Worm (Caenorhabditis elegans) whole organism, young adult: ENCODE data around the gene rpl-22.

Experiments
- B0019.2 ChIP-seq: fragments of 200-800 bp; sonication (Bioruptor generic); conservative IDR thresholded peaks from 2 replicates; pipeline ENCODE4 v1.3.6; 2022; ENCODE audit warnings: missing genetic modification reagents, missing genetic modification characterization, missing compliant biosample characterization
- B0035.1 ChIP-seq: sonication (generic microtip); optimal IDR thresholded peaks from 2 replicates; lab custom pipeline; 2016; ENCODE audit warnings: missing genetic modification characterization, mild to moderate bottlenecking, missing compliant biosample characterization, missing genotype, missing genetic modification reagents
- B0261.1 ChIP-seq: sonication (generic microtip); optimal IDR thresholded peaks from 2 replicates; lab custom pipeline; 2016; ENCODE audit warnings: mild to moderate bottlenecking, missing genetic modification characterization, moderate library complexity, missing compliant biosample characterization
- B0336.3 ChIP-seq: fragments of 200-800 bp; sonication (Bioruptor generic); IDR thresholded peaks from 2 replicates; pipeline ENCODE4 v1.3.6; 2022; ENCODE audit warnings: missing genetic modification characterization, missing compliant biosample characterization
- C06A6.2 ChIP-seq: fragments of 200-800 bp; sonication (Bioruptor generic); conservative IDR thresholded peaks from 2 replicates; pipeline ENCODE4 v1.3.6; 2022; ENCODE audit warnings: missing genetic modification characterization, missing compliant biosample characterization
- D2030.7 ChIP-seq: fragments of 200-800 bp; sonication (Bioruptor generic); IDR thresholded peaks from 2 replicates; pipeline ENCODE4 v1.3.6; 2022; ENCODE audit warnings: missing genetic modification reagents, missing genetic modification characterization, missing compliant biosample characterization
- F22D6.2 ChIP-seq: sonication (generic microtip); optimal IDR thresholded peaks from 2 replicates; lab custom pipeline; 2016; ENCODE audit warnings: mild to moderate bottlenecking, missing genetic modification characterization, missing compliant biosample characterization
- F33H1.4 ChIP-seq: fragments of 200-800 bp; sonication (Bioruptor generic); IDR thresholded peaks from 2 replicates; pipeline ENCODE4 v1.3.6; 2022; ENCODE audit warnings: missing genetic modification reagents, missing genetic modification characterization, missing compliant biosample characterization
- F37B4.10 ChIP-seq: fragments of 200-800 bp; sonication (Bioruptor generic); IDR thresholded peaks from 2 replicates; pipeline ENCODE4 v1.3.6; 2022; ENCODE audit warnings: missing genetic modification characterization, missing compliant biosample characterization
- F49E8.2 ChIP-seq: sonication (generic microtip); optimal IDR thresholded peaks from 3 replicates; lab custom pipeline; 2017; ENCODE audit warnings: missing genetic modification characterization, mild to moderate bottlenecking, missing compliant biosample characterization, antibody characterized with exemption, moderate library complexity; ENCODE audit not compliant: insufficient read depth
- F57A8.1 ChIP-seq: fragments of 200-800 bp; sonication (Bioruptor generic); optimal IDR thresholded peaks from 2 replicates; lab custom pipeline; 2018; ENCODE audit warnings: mild to moderate bottlenecking, missing genetic modification characterization, moderate library complexity, missing compliant biosample characterization
- K12H6.12 ChIP-seq: fragments of 200-800 bp; sonication (Bioruptor generic); optimal IDR thresholded peaks from 2 replicates; lab custom pipeline; 2018; ENCODE audit warnings: mild to moderate bottlenecking, missing genetic modification characterization, missing compliant biosample characterization
- T07F8.4 ChIP-seq: sonication (generic microtip); optimal IDR thresholded peaks from 2 replicates; lab custom pipeline; 2016; ENCODE audit warnings: mild to moderate bottlenecking, missing genetic modification characterization, moderate library complexity, missing compliant biosample characterization
- Y53F4B.3 ChIP-seq: fragments of 200-800 bp; sonication (Bioruptor generic); IDR thresholded peaks from 2 replicates; pipeline ENCODE4 v1.3.6; 2022; ENCODE audit warnings: missing genetic modification reagents, missing genetic modification characterization, missing compliant biosample characterization
- Y56A3A.18 ChIP-seq: fragments of 200-800 bp; sonication (Bioruptor generic); IDR thresholded peaks from 2 replicates; pipeline ENCODE4 v1.3.6; 2022; ENCODE audit warnings: missing genetic modification reagents, missing genetic modification characterization, missing compliant biosample characterization
- ZK185.1 ChIP-seq: sonication (generic microtip); optimal IDR thresholded peaks from 2 replicates; lab custom pipeline; 2016; ENCODE audit warnings: mild to moderate bottlenecking, missing genetic modification characterization, missing compliant biosample characterization; ENCODE audit not compliant: poor library complexity, severe bottlenecking
- athp-1 ChIP-seq: sonication (generic microtip); optimal IDR thresholded peaks from 2 replicates; lab custom pipeline; 2017; ENCODE audit warnings: mild to moderate bottlenecking, missing genetic modification characterization, missing compliant biosample characterization
- attf-3 ChIP-seq: fragments of 200-800 bp; sonication (Bioruptor generic); conservative IDR thresholded peaks from 2 replicates; pipeline ENCODE4 v1.3.6; 2022; ENCODE audit warnings: missing genetic modification reagents, missing genetic modification characterization, missing compliant biosample characterization
- attf-5 ChIP-seq: fragments of 200-800 bp; sonication (Bioruptor generic); optimal IDR thresholded peaks from 2 replicates; lab custom pipeline; 2018; ENCODE audit warnings: mild to moderate bottlenecking, missing genetic modification characterization, missing compliant biosample characterization
- cebp-1 ChIP-seq, 2 experiments: fragments of 200-800 bp in 1 of 2; sonication (Bioruptor generic) in 1 of 2; sonication (generic microtip) in 1 of 2; IDR thresholded peaks in 1 of 2; optimal IDR thresholded peaks in 1 of 2; 2 replicates each; pipeline versions ENCODE4 v1.3.6 to Lab custom; 2017 to 2022; ENCODE audit warnings: missing compliant biosample characterization in 2 of 2, missing genetic modification characterization in 2 of 2, mild to moderate bottlenecking in 1 of 2, missing genetic modification reagents in 1 of 2, moderate library complexity in 1 of 2
- ceh-40 ChIP-seq: fragments of 200-800 bp; sonication (Bioruptor generic); IDR thresholded peaks from 2 replicates; pipeline ENCODE4 v1.3.6; 2022; ENCODE audit warnings: missing genetic modification characterization, missing compliant biosample characterization
- die-1 ChIP-seq: sonication (generic microtip); optimal IDR thresholded peaks from 2 replicates; lab custom pipeline; 2016; ENCODE audit warnings: missing genotype, mild to moderate bottlenecking, missing genetic modification characterization, missing compliant biosample characterization
- dox-1 ChIP-seq: fragments of 200-800 bp; sonication (Bioruptor generic); IDR thresholded peaks from 2 replicates; pipeline ENCODE4 v1.3.6; 2022; ENCODE audit warnings: missing genetic modification reagents, missing genetic modification characterization, missing compliant biosample characterization
- dpff-1 ChIP-seq: sonication (generic microtip); optimal IDR thresholded peaks from 2 replicates; lab custom pipeline; 2017; ENCODE audit warnings: mild to moderate bottlenecking, missing genetic modification characterization, missing compliant biosample characterization
- egl-18 ChIP-seq: fragments of 200-800 bp; sonication (Bioruptor generic); IDR thresholded peaks from 2 replicates; pipeline ENCODE4 v1.3.6; 2022; ENCODE audit warnings: missing genetic modification reagents, missing genetic modification characterization, missing compliant biosample characterization
- ets-4 ChIP-seq: fragments of 200-800 bp; sonication (Bioruptor generic); optimal IDR thresholded peaks from 2 replicates; lab custom pipeline; 2018; ENCODE audit warnings: mild to moderate bottlenecking, missing genetic modification characterization, missing compliant biosample characterization
- fkh-3 ChIP-seq: sonication (generic microtip); optimal IDR thresholded peaks from 2 replicates; lab custom pipeline; 2016; ENCODE audit warnings: mild to moderate bottlenecking, missing genetic modification characterization, missing compliant biosample characterization
- gei-17 ChIP-seq: fragments of 200-800 bp; sonication (Bioruptor generic); optimal IDR thresholded peaks from 2 replicates; lab custom pipeline; 2018; ENCODE audit warnings: mild to moderate bottlenecking, missing genetic modification characterization, missing compliant biosample characterization
- him-1 ChIP-seq: sonication (generic microtip); optimal IDR thresholded peaks from 2 replicates; lab custom pipeline; 2016; ENCODE audit warnings: missing genotype, missing genetic modification reagents, missing genetic modification characterization, missing compliant biosample characterization
- hmg-20 ChIP-seq: fragments of 200-800 bp; sonication (Bioruptor generic); IDR thresholded peaks from 2 replicates; pipeline ENCODE4 v1.3.6; 2022; ENCODE audit warnings: missing genetic modification reagents, missing genetic modification characterization, missing compliant biosample characterization
- lag-1 ChIP-seq: fragments of 200-800 bp; sonication (Bioruptor generic); IDR thresholded peaks from 2 replicates; pipeline ENCODE4 v1.3.6; 2022; ENCODE audit warnings: missing genetic modification reagents, missing genetic modification characterization, missing compliant biosample characterization
- lin-40 ChIP-seq: sonication (generic microtip); optimal IDR thresholded peaks from 2 replicates; lab custom pipeline; 2016; ENCODE audit warnings: missing genetic modification characterization, mild to moderate bottlenecking, missing compliant biosample characterization, missing genotype, missing genetic modification reagents
- mes-4 ChIP-seq: sonication (generic microtip); optimal IDR thresholded peaks from 2 replicates; lab custom pipeline; 2016; ENCODE audit warnings: missing genotype, missing genetic modification characterization, missing compliant biosample characterization
- nfya-2 ChIP-seq: fragments of 200-800 bp; sonication (Bioruptor generic); IDR thresholded peaks from 2 replicates; pipeline ENCODE4 v1.3.6; 2022; ENCODE audit warnings: missing genetic modification reagents, missing genetic modification characterization, missing compliant biosample characterization
- nhr-80 ChIP-seq: sonication (generic microtip); optimal IDR thresholded peaks from 2 replicates; lab custom pipeline; 2016; ENCODE audit warnings: missing genetic modification characterization, missing compliant biosample characterization
- pha-4 ChIP-seq: fragments of 150-350 bp; sonication (generic microtip); optimal IDR thresholded peaks from 2 replicates; lab custom pipeline; 2014; ENCODE audit warnings: missing biosample characterization, missing genetic modification reagents, missing genetic modification characterization
- rec-8 ChIP-seq, 2 experiments: sonication (generic microtip); optimal IDR thresholded peaks; 2 replicates each; lab custom pipeline; 2016; ENCODE audit warnings: mild to moderate bottlenecking in 2 of 2, missing genetic modification characterization in 2 of 2, missing genetic modification reagents in 2 of 2, missing genotype in 2 of 2, missing biosample characterization in 1 of 2, missing compliant biosample characterization in 1 of 2, moderate library complexity in 1 of 2
- repo-1 ChIP-seq: sonication (generic microtip); optimal IDR thresholded peaks from 2 replicates; lab custom pipeline; 2017; ENCODE audit warnings: mild to moderate bottlenecking, missing genetic modification characterization, missing compliant biosample characterization
- rpc-1 ChIP-seq, 2 experiments: fragments of 150-350 bp in 1 of 2; sonication (generic microtip) in 1 of 2; optimal IDR thresholded peaks; 2 replicates each; lab custom pipeline; 2014 to 2018; ENCODE audit warnings: missing biosample characterization in 1 of 2, missing genetic modification characterization in 1 of 2, missing genetic modification reagents in 1 of 2, missing genotype in 1 of 2
- snpc-1.1 ChIP-seq: sonication (generic microtip); optimal IDR thresholded peaks from 2 replicates; lab custom pipeline; 2017; ENCODE audit warnings: missing genetic modification characterization, mild to moderate bottlenecking, missing compliant biosample characterization, antibody characterized with exemption, moderate library complexity, missing genotype, missing genetic modification reagents; ENCODE audit not compliant: insufficient read depth
- snpc-1.3 ChIP-seq: sonication (generic microtip); optimal IDR thresholded peaks from 2 replicates; lab custom pipeline; 2017; ENCODE audit warnings: missing genetic modification characterization, mild to moderate bottlenecking, missing compliant biosample characterization, antibody characterized with exemption, moderate library complexity, missing genotype, missing genetic modification reagents; ENCODE audit not compliant: insufficient read depth
- snpc-3.4 ChIP-seq: sonication (generic microtip); optimal IDR thresholded peaks from 2 replicates; lab custom pipeline; 2017; ENCODE audit warnings: missing genetic modification characterization, mild to moderate bottlenecking, missing compliant biosample characterization, antibody characterized with exemption, moderate library complexity, missing genotype, missing genetic modification reagents
- somi-1 ChIP-seq: fragments of 200-800 bp; sonication (Bioruptor generic); optimal IDR thresholded peaks from 2 replicates; lab custom pipeline; 2018; ENCODE audit warnings: mild to moderate bottlenecking, missing genetic modification characterization, missing compliant biosample characterization
- xnd-1 ChIP-seq: sonication (generic microtip); optimal IDR thresholded peaks from 2 replicates; lab custom pipeline; 2016; ENCODE audit warnings: missing genotype, missing genetic modification reagents, missing genetic modification characterization, missing compliant biosample characterization
- zfh-2 ChIP-seq: fragments of 200-800 bp; sonication (Bioruptor generic); conservative IDR thresholded peaks from 2 replicates; pipeline ENCODE4 v1.3.6; 2022; ENCODE audit warnings: missing genetic modification reagents, missing genetic modification characterization, missing compliant biosample characterization
- zim-3 ChIP-seq: sonication (generic microtip); optimal IDR thresholded peaks from 2 replicates; lab custom pipeline; 2017; ENCODE audit warnings: mild to moderate bottlenecking, missing genetic modification characterization, moderate library complexity, missing compliant biosample characterization
- ztf-6 ChIP-seq: fragments of 200-800 bp; sonication (Bioruptor generic); IDR thresholded peaks from 2 replicates; pipeline ENCODE4 v1.3.6; 2022; ENCODE audit warnings: missing genetic modification reagents, missing genetic modification characterization, missing compliant biosample characterization

rpl-22 gene

ce11 chrII:5091640-5092243 lies 36.3 kb downstream of the rpl-22 start, which contains the start of gene pld-1:
Gene pld-1 (minus strand): TSS chrII:5091690.
- no peak for TF ChIP-seq rec-8 (tag; optimal IDR thresholded peaks at IDR 0.05; lab: Kevin White, UChicago)
- TF ChIP-seq rpc-1 (optimal IDR thresholded peaks at IDR 0.05; lab: Kevin White, UChicago) = no peak
- no peak for TF ChIP-seq rpc-1 (tag; optimal IDR thresholded peaks at IDR 0.05; lab: Kevin White, UChicago)
- TF ChIP-seq nfya-2 (GFP tag; lab: Robert Waterston, UW) = no peak
- TF ChIP-seq zfh-2 (GFP tag; lab: Robert Waterston, UW) = no peak
- no peak for TF ChIP-seq B0035.1
- no peak for TF ChIP-seq egl-18 (GFP tag; lab: Robert Waterston, UW)
- TF ChIP-seq B0261.1 = no peak
- no peak for TF ChIP-seq attf-3 (GFP tag; lab: Robert Waterston, UW)
- peak; percentile 76 for TF ChIP-seq snpc-3.4 (tag; lab: Kevin White, UChicago)
- peak; percentile 43 for TF ChIP-seq snpc-1.1 (tag; lab: Kevin White, UChicago)
- no peak for TF ChIP-seq F22D6.2 (tag; lab: Kevin White, UChicago)
- TF ChIP-seq ztf-6 = no peak
- TF ChIP-seq mes-4 (tag; lab: Kevin White, UChicago) = no peak
- TF ChIP-seq K12H6.12 = no peak
- no peak for TF ChIP-seq B0019.2 (GFP tag; lab: Robert Waterston, UW)
- no peak for TF ChIP-seq die-1 (tag; lab: Kevin White, UChicago)
- TF ChIP-seq Y53F4B.3 (GFP tag; lab: Robert Waterston, UW) = no peak
- no peak for TF ChIP-seq F57A8.1 (GFP tag; lab: Kevin White, UChicago)
- no peak for TF ChIP-seq repo-1 (tag; lab: Kevin White, UChicago)
- peak; percentile 43 for TF ChIP-seq snpc-1.3 (tag; lab: Kevin White, UChicago)
- TF ChIP-seq somi-1 (GFP tag; lab: Kevin White, UChicago) = no peak
- no peak for TF ChIP-seq attf-5
- no peak for TF ChIP-seq gei-17 (GFP tag; lab: Kevin White, UChicago)
- TF ChIP-seq B0336.3 (GFP tag; lab: Robert Waterston, UW) = no peak
- no peak for TF ChIP-seq lin-40 (tag; lab: Kevin White, UChicago)
- no peak for TF ChIP-seq fkh-3
- TF ChIP-seq F37B4.10 = no peak
- TF ChIP-seq athp-1 (tag; lab: Kevin White, UChicago) = no peak
- no peak for TF ChIP-seq C06A6.2 (GFP tag; lab: Robert Waterston, UW)
- no peak for TF ChIP-seq ZK185.1 (tag; lab: Kevin White, UChicago)
- peak; percentile 60 for TF ChIP-seq D2030.7 (GFP tag; lab: Robert Waterston, UW)
- TF ChIP-seq Y56A3A.18 (GFP tag; lab: Robert Waterston, UW) = no peak
- TF ChIP-seq dpff-1 (tag; lab: Kevin White, UChicago) = no peak
- TF ChIP-seq zim-3 (tag; lab: Kevin White, UChicago) = no peak
- no peak for TF ChIP-seq nhr-80 (tag; lab: Kevin White, UChicago)
- TF ChIP-seq xnd-1 = peak; percentile 93
- TF ChIP-seq F49E8.2 = peak; percentile 65
- TF ChIP-seq pha-4 (tag; lab: Kevin White, UChicago) = no peak
- no peak for TF ChIP-seq T07F8.4 (tag; lab: Kevin White, UChicago)
- TF ChIP-seq ceh-40 (GFP tag; lab: Robert Waterston, UW) = no peak
- no peak for TF ChIP-seq him-1 (tag; lab: Kevin White, UChicago)
- TF ChIP-seq cebp-1 (GFP tag; IDR thresholded peaks at IDR 0.05; lab: Robert Waterston, UW) = no peak
- TF ChIP-seq cebp-1 (tag; optimal IDR thresholded peaks at IDR 0.05; lab: Kevin White, UChicago) = no peak
- no peak for TF ChIP-seq dox-1 (GFP tag; lab: Robert Waterston, UW)
- peak; percentile 95 for TF ChIP-seq F33H1.4 (GFP tag; lab: Robert Waterston, UW)
- TF ChIP-seq lag-1 = no peak
- TF ChIP-seq ets-4 (GFP tag; lab: Kevin White, UChicago) = no peak
- TF ChIP-seq hmg-20 (GFP tag; lab: Robert Waterston, UW) = no peak
